Fruit fly (Drosophila melanogaster): ENCODE results near the gene CG18731.

CG18731 gene

dm6 chr3R:29705789-29706303, 19.0 kb upstream of the CG18731 start:
- TF ChIP-seq CG17801 (GFP tag; optimal IDR thresholded peaks at IDR 0.05; ENCODE audit: partially characterized antibody) = no peak

- TF ChIP-seq CG17801 (GFP tag; optimal IDR thresholded peaks at IDR 0.05; ENCODE audit: partially characterized antibody) = no peak
Observed at dm6 chr3R:29707258-29707657, 17.6 kb upstream of the CG18731 start.

dm6 chr3R:29708322-29708721, 16.5 kb upstream of the CG18731 start:
- no peak for TF ChIP-seq CG17801 (GFP tag; optimal IDR thresholded peaks at IDR 0.05; ENCODE audit: partially characterized antibody)

dm6 chr3R:29711434-29711833, 13.4 kb upstream of the CG18731 start:
- no peak for TF ChIP-seq CG17801 (GFP tag; optimal IDR thresholded peaks at IDR 0.05; ENCODE audit: partially characterized antibody)

- TF ChIP-seq CG17801 (GFP tag; optimal IDR thresholded peaks at IDR 0.05; ENCODE audit: partially characterized antibody) = no peak
Observed at dm6 chr3R:29714314-29714713, 10.5 kb upstream of the CG18731 start, which contains the start of gene Obp99d. TSS of gene Obp99d (plus strand) at chr3R:29714505.

dm6 chr3R:29715277-29715676, 9.6 kb upstream of the CG18731 start, which contains the start of gene Dup99B:
TSS of gene Dup99B (minus strand) at chr3R:29715377.
- no peak for TF ChIP-seq CG17801 (GFP tag; optimal IDR thresholded peaks at IDR 0.05; ENCODE audit: partially characterized antibody)

dm6 chr3R:29716043-29716781, 8.6 kb upstream of the CG18731 start:
- no peak for TF ChIP-seq CG17801 (GFP tag; optimal IDR thresholded peaks at IDR 0.05; ENCODE audit: partially characterized antibody)

dm6 chr3R:29716782-29717317, 8.0 kb upstream of the CG18731 start, which contains the start of gene Obp99b:
TSS of gene Obp99b (minus strand) at chr3R:29716896.
- TF ChIP-seq CG17801 (GFP tag; optimal IDR thresholded peaks at IDR 0.05; ENCODE audit: partially characterized antibody) = no peak

dm6 chr3R:29717519-29717918, 7.3 kb upstream of the CG18731 start:
- no peak for TF ChIP-seq CG17801 (GFP tag; optimal IDR thresholded peaks at IDR 0.05; ENCODE audit: partially characterized antibody)

- no peak for TF ChIP-seq CG17801 (GFP tag; optimal IDR thresholded peaks at IDR 0.05; ENCODE audit: partially characterized antibody)
Observed at dm6 chr3R:29718363-29718762, 6.5 kb upstream of the CG18731 start, which contains the start of gene CG15506. TSS of gene CG15506 (plus strand) at chr3R:29718663.

dm6 chr3R:29722238-29722637, 2.6 kb upstream of the CG18731 start, which contains the start of gene CG34296:
TSS of gene CG34296 (plus strand) at chr3R:29722538.
- TF ChIP-seq CG17801 (GFP tag; optimal IDR thresholded peaks at IDR 0.05; ENCODE audit: partially characterized antibody) = no peak

- TF ChIP-seq CG17801 (GFP tag; optimal IDR thresholded peaks at IDR 0.05; ENCODE audit: partially characterized antibody) = peak; percentile 44
Observed at dm6 chr3R:29723048-29723656, 1.7 kb upstream of the CG18731 start, which contains the start of gene Pcd. TSS of gene Pcd (plus strand) at chr3R:29723163.

dm6 chr3R:29725577-29726240, 882 bp downstream of the CG18731 start, which contains the start of gene Kul:
TSS of gene Kul (plus strand) at chr3R:29725830.
- TF ChIP-seq CG17801 (GFP tag; optimal IDR thresholded peaks at IDR 0.05; ENCODE audit: partially characterized antibody) = peak; percentile 5

- no peak for TF ChIP-seq CG17801 (GFP tag; optimal IDR thresholded peaks at IDR 0.05; ENCODE audit: partially characterized antibody)
Observed at dm6 chr3R:29726277-29726676, 1.4 kb downstream of the CG18731 start.

- peak; percentile 97 for TF ChIP-seq CG17801 (GFP tag; optimal IDR thresholded peaks at IDR 0.05; ENCODE audit: partially characterized antibody)
Observed at dm6 chr3R:29736678-29737093, 11.9 kb downstream of the CG18731 start, which contains the start of the genes CG7601 and CIA30. TSS of gene CG7601 (minus strand) at chr3R:29736745. TSS of gene CIA30 (plus strand) at chr3R:29736965.

Measured in ovary, adult (tissue).